Fruit fly (Drosophila melanogaster) whole organism, adult: Measurements from ENCODE around the gene CG12523.

Experiments
- ovo ChIP-seq: fragments of 200-800 bp; sonication (Bioruptor generic); optimal IDR thresholded peaks from 2 replicates; lab custom pipeline; 2016; ENCODE audit warnings: missing biosample characterization, missing genetic modification characterization
- tj ChIP-seq: fragments of 200-800 bp; sonication (Bioruptor generic); optimal IDR thresholded peaks from 3 replicates; lab custom pipeline; 2017; ENCODE audit warnings: missing biosample characterization, mild to moderate bottlenecking, missing genetic modification characterization, moderate library complexity

DNA sequence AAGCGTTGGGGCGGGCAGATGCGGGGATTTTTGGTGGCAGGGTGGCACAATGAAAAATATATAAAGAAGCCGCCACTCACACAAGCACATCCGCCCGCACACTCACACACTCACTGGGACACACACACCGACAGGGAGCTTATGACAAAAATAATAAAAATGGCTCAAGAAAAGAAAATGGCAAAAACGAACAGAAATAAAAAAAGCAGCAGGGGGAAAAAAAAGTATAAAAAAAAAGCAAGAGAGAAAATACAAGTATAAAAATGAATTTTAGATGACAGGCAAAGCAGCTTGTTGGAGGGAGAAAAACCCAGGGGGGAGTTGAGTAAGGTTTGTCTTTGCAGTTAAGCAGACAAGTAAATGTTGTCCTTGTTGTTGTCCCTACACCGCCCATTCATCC, 12.9 kb downstream of the CG12523 start:
- no peak for TF ChIP-seq tj
- no peak for TF ChIP-seq ovo
